Fruit fly (Drosophila melanogaster): ENCODE measurements around the gene CG17078.

- TF ChIP-seq Lhr (GFP tag; optimal IDR thresholded peaks at IDR 0.05) (no peak), D (optimal IDR thresholded peaks at IDR 0.05) (no peak), D (GFP tag; optimal IDR thresholded peaks at IDR 0.05) (no peak), Lpt (GFP tag; optimal IDR thresholded peaks at IDR 0.05) (no peak), PHDP (tag; optimal IDR thresholded peaks at IDR 0.05) (no peak), grn (GFP tag; optimal IDR thresholded peaks at IDR 0.05) (no peak), mld (GFP tag; IDR thresholded peaks at IDR 0.05; ENCODE audit: partially characterized antibody) (no peak), Oaz (GFP tag; IDR thresholded peaks at IDR 0.05) (no peak), Meics (GFP tag; optimal IDR thresholded peaks at IDR 0.05) (no peak)
Measured at dm6 chr2L:290373-290772, 12.3 kb upstream of the CG17078 start.
